Fruit fly (Drosophila melanogaster): ENCODE data around the gene CG32572.

The CG32572 gene

DNA sequence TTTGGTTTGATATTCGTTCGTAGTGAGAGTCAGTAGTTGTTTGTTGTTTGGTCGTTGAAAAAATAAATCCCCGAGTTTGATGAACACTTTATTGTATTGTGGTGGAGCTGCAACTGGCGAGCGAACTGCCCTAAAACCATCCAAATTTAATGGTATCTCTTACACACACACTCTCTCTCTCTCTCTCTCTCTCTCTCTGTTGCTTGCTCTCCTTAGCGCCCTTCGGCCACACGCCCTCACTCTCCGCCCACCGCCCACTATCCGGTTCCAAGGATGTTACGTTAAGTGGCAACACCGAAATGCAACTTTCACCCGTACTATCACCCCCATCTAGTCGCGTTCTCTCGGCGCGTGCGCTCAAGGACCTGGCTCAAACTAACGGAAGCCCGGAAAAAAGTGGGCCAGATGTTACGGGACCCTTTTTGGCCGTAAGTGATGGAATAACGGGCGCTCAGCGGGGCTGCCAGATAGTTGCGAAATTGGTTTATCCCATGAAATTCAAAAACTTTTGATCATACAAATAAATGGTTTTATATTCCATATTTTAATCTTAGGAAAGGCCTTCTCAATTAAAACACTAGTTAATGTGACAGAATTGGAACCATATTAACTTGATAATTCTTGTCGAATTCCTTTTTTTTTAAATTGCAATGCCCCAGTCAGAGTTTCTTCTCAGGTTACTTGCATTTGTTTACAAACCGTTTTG, 33.4 kb upstream of the CG32572 start (continued):
- no peak for TF ChIP-seq ash1 (GFP tag; optimal IDR thresholded peaks at IDR 0.05)
- TF ChIP-seq NC2β (GFP tag; optimal IDR thresholded peaks at IDR 0.05), result no peak
- TF ChIP-seq CG18599 (GFP tag; optimal IDR thresholded peaks at IDR 0.05), result peak; percentile 38
- no peak for TF ChIP-seq CG1647 (GFP tag; optimal IDR thresholded peaks at IDR 0.05)
- no peak for TF ChIP-seq Hmx (GFP tag; optimal IDR thresholded peaks at IDR 0.05)
- TF ChIP-seq ham (GFP tag; IDR thresholded peaks at IDR 0.05), result no peak
- TF ChIP-seq Fer3 (tag; optimal IDR thresholded peaks at IDR 0.05), result no peak
- TF ChIP-seq Scr (GFP tag; IDR thresholded peaks at IDR 0.05; ENCODE audit: partially characterized antibody), result no peak
- no peak for TF ChIP-seq CkIIα-i1 (GFP tag; IDR thresholded peaks at IDR 0.05)
- no peak for TF ChIP-seq Sry-β (GFP tag; optimal IDR thresholded peaks at IDR 0.05)

DNA sequence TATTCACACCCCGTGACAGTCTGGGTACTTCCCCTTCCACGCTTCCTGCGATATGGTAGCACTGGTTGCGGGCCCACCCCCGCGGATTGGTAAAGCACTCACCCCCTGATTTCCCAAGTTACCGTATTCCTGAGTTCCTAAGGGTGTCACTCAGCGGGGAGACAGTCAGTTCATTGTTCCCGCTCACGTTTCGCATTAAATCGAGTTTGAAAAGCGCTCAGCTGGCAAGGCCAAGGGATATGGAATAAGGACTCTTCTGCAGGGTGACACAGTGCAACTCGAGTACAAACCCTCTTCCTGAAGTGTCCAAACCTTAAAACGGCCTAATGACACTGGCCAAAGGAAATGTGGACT, 32.9 kb upstream of the CG32572 start:
- no peak for TF ChIP-seq CG15269 (tag; optimal IDR thresholded peaks at IDR 0.05)
- 0 out of 2 replicates have a peak, but pooled peaks have one; percentile 31 for TF ChIP-seq Dref (GFP tag; IDR thresholded peaks at IDR 0.05)
- no peak for TF ChIP-seq Camta (GFP tag; optimal IDR thresholded peaks at IDR 0.05)
- peak; percentile 60; the same call in 2 of the 3 replicates for TF ChIP-seq z (GFP tag; IDR thresholded peaks at IDR 0.05)
- no peak for TF ChIP-seq pb (GFP tag; optimal IDR thresholded peaks at IDR 0.05)
- no peak for TF ChIP-seq Dip3 (GFP tag; optimal IDR thresholded peaks at IDR 0.05)
- no peak for TF ChIP-seq CG12299 (tag; optimal IDR thresholded peaks at IDR 0.05)
- TF ChIP-seq sc (optimal IDR thresholded peaks at IDR 0.05), result no peak
- no peak for TF ChIP-seq sc (GFP tag; optimal IDR thresholded peaks at IDR 0.05)
- TF ChIP-seq BtbVII (GFP tag; optimal IDR thresholded peaks at IDR 0.05), result no peak
- peak; percentile 32 for TF ChIP-seq CG14710 (tag; optimal IDR thresholded peaks at IDR 0.05)
- no peak for TF ChIP-seq repo (GFP tag; optimal IDR thresholded peaks at IDR 0.05)
- no peak for TF ChIP-seq klu (GFP tag; IDR thresholded peaks at IDR 0.05)
- TF ChIP-seq HLHmδ (GFP tag; optimal IDR thresholded peaks at IDR 0.05), result no peak
- TF ChIP-seq Aef1 (GFP tag; IDR thresholded peaks at IDR 0.05), result no peak
- no peak for TF ChIP-seq nom (GFP tag; optimal IDR thresholded peaks at IDR 0.05)
- no peak for TF ChIP-seq Hand (GFP tag; optimal IDR thresholded peaks at IDR 0.05)
- peak; percentile 31 for TF ChIP-seq Med (GFP tag)
- 0 out of 2 replicates have a peak, but pooled peaks have one; percentile 9 for TF ChIP-seq E2f2 (GFP tag; IDR thresholded peaks at IDR 0.05)
- TF ChIP-seq aop (GFP tag; IDR thresholded peaks at IDR 0.05), result no peak
- no peak for TF ChIP-seq prd (optimal IDR thresholded peaks at IDR 0.05)
- TF ChIP-seq prd (GFP tag; IDR thresholded peaks at IDR 0.05), result no peak
- peak; percentile 74 for TF ChIP-seq pros (GFP tag; optimal IDR thresholded peaks at IDR 0.05)
- TF ChIP-seq her (GFP tag; optimal IDR thresholded peaks at IDR 0.05), result no peak
- TF ChIP-seq mam (GFP tag; optimal IDR thresholded peaks at IDR 0.05), result no peak
- no peak for TF ChIP-seq CG12391 (tag; optimal IDR thresholded peaks at IDR 0.05)

DNA sequence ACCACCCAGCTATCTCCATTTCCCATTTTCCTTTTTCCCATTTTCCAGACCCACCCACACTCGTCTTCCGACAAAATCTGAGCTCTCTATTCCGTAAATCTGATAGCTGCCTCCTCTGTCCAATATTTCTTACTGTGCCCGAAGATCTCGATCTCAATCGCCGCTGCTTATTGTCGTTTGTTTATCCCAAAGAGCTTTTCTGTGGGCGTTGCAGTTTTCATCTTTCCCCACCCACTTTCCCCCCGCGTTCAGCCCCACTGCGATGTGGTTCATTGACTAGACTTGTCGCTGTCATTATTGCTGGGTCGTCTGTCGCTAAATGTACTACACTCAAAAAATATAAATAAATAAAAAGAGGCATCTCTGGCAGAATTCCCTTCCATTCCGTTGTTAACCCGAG, 31.6 kb upstream of the CG32572 start:
- peak; percentile 34 for TF ChIP-seq grn (GFP tag; optimal IDR thresholded peaks at IDR 0.05)
- TF ChIP-seq sr (GFP tag; IDR thresholded peaks at IDR 0.05), result peak; percentile 90
- no peak for TF ChIP-seq bab2 (GFP tag; optimal IDR thresholded peaks at IDR 0.05)
- TF ChIP-seq Hsf (GFP tag; optimal IDR thresholded peaks at IDR 0.05), result no peak
- TF ChIP-seq sim (GFP tag; IDR thresholded peaks at IDR 0.05), result no peak
